Worm (Caenorhabditis elegans) whole organism, young adult: ENCODE measurements around the gene ZC302.3.

Source experiments
- B0261.1 ChIP-seq: sonication (generic microtip); optimal IDR thresholded peaks from 2 replicates; lab custom pipeline; 2016; ENCODE audit warnings: mild to moderate bottlenecking, missing genetic modification characterization, moderate library complexity, missing compliant biosample characterization
- ama-1 ChIP-seq, 3 experiments: fragments of 150-350 bp in 1 of 3; sonication (generic microtip) in 2 of 3; optimal IDR thresholded peaks; 2 replicates each; lab custom pipeline; 2014 to 2018; ENCODE audit warnings: missing biosample characterization in 2 of 3, missing genetic modification characterization in 2 of 3, missing genetic modification reagents in 2 of 3
- ztf-3 ChIP-seq: fragments of 200-800 bp; sonication (Bioruptor generic); optimal IDR thresholded peaks from 2 replicates; lab custom pipeline; 2018; ENCODE audit warnings: mild to moderate bottlenecking, missing genetic modification characterization, missing compliant biosample characterization

DNA sequence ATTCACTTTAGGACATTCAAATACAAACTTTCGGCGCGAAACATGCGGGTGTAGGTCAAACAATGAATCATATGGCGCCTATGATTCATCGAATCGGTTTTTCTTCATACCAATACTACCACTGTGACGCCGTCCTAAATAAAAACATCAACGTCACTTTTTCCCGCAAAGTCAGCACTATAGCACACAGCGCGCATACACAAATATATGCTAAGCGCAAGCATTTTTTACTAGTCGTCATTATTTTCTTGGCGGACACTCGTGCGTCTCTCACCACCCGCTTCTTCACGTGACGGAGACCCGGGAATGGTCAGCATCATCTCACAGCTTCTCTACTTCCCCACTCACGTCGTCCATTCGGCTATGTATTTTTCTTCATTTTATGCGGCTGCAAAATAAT is 18.1 kb downstream of the ZC302.3 start:
- TF ChIP-seq ama-1 (optimal IDR thresholded peaks at IDR 0.05; lab: Kevin White, UChicago), result no peak
- TF ChIP-seq ama-1 (GFP tag; optimal IDR thresholded peaks at IDR 0.05; lab: Kevin White, UChicago), result no peak
- no peak for TF ChIP-seq ztf-3
- TF ChIP-seq B0261.1 (tag; lab: Kevin White, UChicago), result no peak
